Fruit fly (Drosophila melanogaster): ENCODE data around the gene PH4alphaSG1.

The PH4alphaSG1 gene

DNA sequence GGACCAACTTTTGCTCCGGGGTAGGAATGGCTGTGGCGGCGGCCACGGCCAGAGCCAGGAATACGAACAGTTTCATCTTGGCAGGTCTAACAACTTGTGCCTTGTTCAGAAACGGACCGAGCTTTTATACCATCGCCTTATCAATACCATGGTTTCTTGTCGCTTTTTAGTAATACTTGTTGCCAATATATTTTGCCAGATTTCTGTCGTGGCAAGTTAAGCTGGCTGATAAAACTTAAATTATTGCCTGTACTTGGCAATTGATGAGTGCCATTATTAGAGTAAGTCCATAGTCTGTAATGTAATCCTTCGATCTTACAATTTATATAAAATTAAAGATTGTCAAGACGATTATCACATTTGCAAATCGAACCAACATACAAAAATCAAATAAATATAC lies 17.6 kb downstream of the PH4alphaSG1 start, which contains the start of gene Jon99Fii:
Gene Jon99Fii, minus strand, starts transcription at position 101 of the 400 bp plus-strand sequence.
- TF ChIP-seq CG8119 (GFP tag; IDR thresholded peaks at IDR 0.05) (no peak), Hr38 (GFP tag; optimal IDR thresholded peaks at IDR 0.05) (no peak), CG8319 (GFP tag; optimal IDR thresholded peaks at IDR 0.05) (no peak), vri (GFP tag; optimal IDR thresholded peaks at IDR 0.05) (no peak), Sox102F (GFP tag; optimal IDR thresholded peaks at IDR 0.05) (no peak), CG1621 (tag; optimal IDR thresholded peaks at IDR 0.05) (no peak), Hr39 (GFP tag; optimal IDR thresholded peaks at IDR 0.05) (no peak), Lpt (GFP tag; optimal IDR thresholded peaks at IDR 0.05) (no peak), CG7368 (GFP tag; optimal IDR thresholded peaks at IDR 0.05) (no peak), eg (GFP tag; IDR thresholded peaks at IDR 0.05) (no peak), CG3919 (GFP tag; optimal IDR thresholded peaks at IDR 0.05) (no peak), Eip78C (GFP tag) (no peak), dac (GFP tag; optimal IDR thresholded peaks at IDR 0.05) (no peak), topi (GFP tag; optimal IDR thresholded peaks at IDR 0.05) (no peak)

DNA sequence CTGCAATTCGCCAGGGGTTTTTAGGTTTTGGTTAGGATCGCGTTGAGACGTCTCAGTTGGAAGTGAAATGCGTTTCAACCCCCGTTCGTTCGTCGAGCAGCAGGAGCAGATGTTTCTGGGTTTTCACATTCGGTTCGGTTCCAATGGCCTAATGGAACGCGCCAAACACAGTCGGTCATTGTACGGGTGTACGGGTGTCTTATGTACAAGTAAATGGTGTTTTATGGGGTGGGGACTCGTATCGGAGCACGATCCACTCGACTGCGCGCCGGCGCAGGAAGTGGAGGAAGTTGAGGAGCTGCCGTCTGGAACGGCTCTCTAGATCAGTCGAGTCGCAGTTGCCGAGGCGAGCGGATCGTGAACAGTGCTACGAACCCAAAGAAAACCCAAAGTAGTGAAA lies 29.1 kb downstream of the PH4alphaSG1 start, which contains the start of gene spdo:
Gene spdo, plus strand, starts transcription at position 318 of the 400 bp plus-strand sequence.
- TF ChIP-seq eg (GFP tag; IDR thresholded peaks at IDR 0.05) (no peak), Eip75B (GFP tag; optimal IDR thresholded peaks at IDR 0.05) (no peak), Hr4 (GFP tag; optimal IDR thresholded peaks at IDR 0.05) (no peak), CG4318 (GFP tag; optimal IDR thresholded peaks at IDR 0.05) (no peak), achi (GFP tag; optimal IDR thresholded peaks at IDR 0.05) (no peak), CG6792 (GFP tag; optimal IDR thresholded peaks at IDR 0.05) (no peak), CG11294 (GFP tag; IDR thresholded peaks at IDR 0.05) (no peak), vri (GFP tag; optimal IDR thresholded peaks at IDR 0.05) (no peak), salr (GFP tag; optimal IDR thresholded peaks at IDR 0.05) (no peak), CG3032 (tag; optimal IDR thresholded peaks at IDR 0.05) (no peak), fd59A (GFP tag; optimal IDR thresholded peaks at IDR 0.05) (no peak), Blimp-1 (GFP tag; optimal IDR thresholded peaks at IDR 0.05) (no peak), topi (GFP tag; optimal IDR thresholded peaks at IDR 0.05) (no peak), Smox (GFP tag; optimal IDR thresholded peaks at IDR 0.05) (no peak), Eip78C (GFP tag) (no peak), Sox14 (GFP tag; optimal IDR thresholded peaks at IDR 0.05) (no peak), CG11902 (GFP tag; optimal IDR thresholded peaks at IDR 0.05) (no peak), acj6 (GFP tag; optimal IDR thresholded peaks at IDR 0.05) (no peak), svp (GFP tag) (no peak), CG6163 (GFP tag; IDR thresholded peaks at IDR 0.05) (no peak)

DNA sequence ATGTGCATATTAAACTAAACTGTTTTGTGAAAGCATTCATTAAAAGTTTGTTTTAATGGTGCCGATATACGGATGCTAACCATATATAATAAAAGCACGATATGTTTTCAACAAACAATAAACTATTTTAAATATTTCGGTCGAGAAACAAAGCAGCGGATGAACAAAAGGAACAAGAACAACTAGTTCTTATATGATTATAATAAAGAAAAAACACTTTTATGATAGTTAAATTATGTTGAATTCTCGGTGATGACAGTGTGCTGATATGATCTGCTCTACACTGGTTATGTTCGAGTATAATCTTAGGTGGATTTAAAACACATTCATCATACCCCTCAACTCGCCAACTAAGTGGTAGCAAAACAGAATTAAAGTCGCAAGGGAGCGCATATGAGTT lies 29.6 kb downstream of the PH4alphaSG1 start:
- TF ChIP-seq esn (GFP tag; optimal IDR thresholded peaks at IDR 0.05) (peak; percentile 18), Eip78C (GFP tag) (peak; percentile 50), CG4318 (GFP tag; optimal IDR thresholded peaks at IDR 0.05) (no peak), CG11294 (GFP tag; IDR thresholded peaks at IDR 0.05) (no peak), acj6 (GFP tag; optimal IDR thresholded peaks at IDR 0.05) (no peak), achi (GFP tag; optimal IDR thresholded peaks at IDR 0.05) (no peak), net (GFP tag; optimal IDR thresholded peaks at IDR 0.05) (no peak), svp (GFP tag) (no peak), CG9139 (GFP tag; optimal IDR thresholded peaks at IDR 0.05) (no peak), CG8632 (GFP tag; optimal IDR thresholded peaks at IDR 0.05) (no peak), Eip75B (GFP tag; optimal IDR thresholded peaks at IDR 0.05) (no peak)

DNA sequence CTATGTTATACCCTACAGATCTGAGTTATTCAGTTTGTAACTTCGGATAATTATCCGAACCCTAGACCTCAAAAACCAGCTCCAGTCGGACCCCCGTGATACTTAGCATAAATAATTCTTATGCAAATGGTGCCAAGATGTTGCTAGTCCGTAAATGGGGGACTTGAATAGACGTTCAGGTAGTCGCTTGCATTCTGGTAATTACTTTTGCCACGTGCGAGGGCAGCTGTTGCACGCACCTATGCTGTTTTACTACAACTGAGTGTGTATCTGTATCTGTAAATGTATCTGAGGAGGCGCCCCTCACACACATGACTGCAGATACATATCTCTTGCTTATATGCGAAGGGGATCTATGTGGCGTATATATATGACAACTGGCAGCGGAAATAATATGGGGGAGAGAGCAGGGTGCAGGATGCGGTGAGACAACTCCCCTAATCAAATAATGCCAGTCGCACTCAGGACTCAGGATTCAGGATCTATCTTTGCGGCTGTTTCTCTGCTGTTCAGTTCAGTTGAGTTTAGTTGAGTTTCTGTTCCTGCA lies 30.7 kb downstream of the PH4alphaSG1 start:
- TF ChIP-seq fd85E (GFP tag; optimal IDR thresholded peaks at IDR 0.05) (no peak), ss (GFP tag; optimal IDR thresholded peaks at IDR 0.05) (peak in 1 of 2 experiments; percentile 64)
